Worm (Caenorhabditis elegans): ENCODE measurements around the gene F38H12.5.

Gene F38H12.5

ce11 chrV:4050828-4051227, 32.0 kb downstream of the F38H12.5 start:
- TF ChIP-seq hsf-1 (GFP tag; IDR thresholded peaks at IDR 0.05) = peak; percentile 93

ce11 chrV:4047541-4047940, 35.3 kb downstream of the F38H12.5 start, which contains the start of gene srh-169:
TSS of gene srh-169 (plus strand) at chrV:4047841.
- no peak for TF ChIP-seq ZK185.1 (tag; optimal IDR thresholded peaks at IDR 0.05; ENCODE audit: poor library complexity, severe bottlenecking)

ce11 chrV:4046122-4046521, 36.7 kb downstream of the F38H12.5 start, which contains the start of gene phat-7:
TSS of gene phat-7 (plus strand) at chrV:4046422.
- TF ChIP-seq nhr-27 (tag; optimal IDR thresholded peaks at IDR 0.05) (no peak), akir-1 (GFP tag; optimal IDR thresholded peaks at IDR 0.05) (no peak), die-1 (tag; optimal IDR thresholded peaks at IDR 0.05) (no peak), bed-2 (GFP tag; IDR thresholded peaks at IDR 0.05) (no peak), Y95B8A.8 (GFP tag; IDR thresholded peaks at IDR 0.05) (no peak), ztf-6 (GFP tag; IDR thresholded peaks at IDR 0.05) (no peak), fkh-3 (tag; optimal IDR thresholded peaks at IDR 0.05) (no peak)

- 0 out of 2 replicates have a peak, but pooled peaks have one; percentile 52 for TF ChIP-seq F37B4.10 (GFP tag; IDR thresholded peaks at IDR 0.05)
- TF ChIP-seq snpc-4 (GFP tag; optimal IDR thresholded peaks at IDR 0.05) = no peak
- TF ChIP-seq snpc-4 (tag; optimal IDR thresholded peaks at IDR 0.05) = no peak
These were observed 39.2 kb downstream of the F38H12.5 start, which contains the start of gene phat-3 for ce11 chrV:4043632-4044031. TSS of gene phat-3 (plus strand) at chrV:4043932.

ce11 chrV:4041853-4042424, 40.9 kb downstream of the F38H12.5 start, which contains the start of the genes C49G7.10 and irg-2:
TSS of gene C49G7.10 (minus strand) at chrV:4042021.
TSS of gene irg-2 (plus strand) at chrV:4042181.
- TF ChIP-seq K11D2.4 (GFP tag; IDR thresholded peaks at IDR 0.05) = no peak
- TF ChIP-seq zfh-2 (GFP tag; conservative IDR thresholded peaks at IDR 0.05) = no peak
- no peak for TF ChIP-seq madf-10 (tag; optimal IDR thresholded peaks at IDR 0.05)
- no peak for TF ChIP-seq Y67H2A.10 (GFP tag; conservative IDR thresholded peaks at IDR 0.05)
- TF ChIP-seq nhr-120 (GFP tag; IDR thresholded peaks at IDR 0.05) = no peak
- TF ChIP-seq tlf-1 (GFP tag; optimal IDR thresholded peaks at IDR 0.05) = no peak
- no peak for TF ChIP-seq snpc-1.1 (tag; optimal IDR thresholded peaks at IDR 0.05; ENCODE audit: insufficient read depth)
- no peak for TF ChIP-seq ets-4 (GFP tag; optimal IDR thresholded peaks at IDR 0.05)
- TF ChIP-seq nfya-2 (GFP tag; IDR thresholded peaks at IDR 0.05) = no peak
- TF ChIP-seq dpff-1 (tag; optimal IDR thresholded peaks at IDR 0.05) = no peak
- no peak for TF ChIP-seq aptf-2 (GFP tag; conservative IDR thresholded peaks at IDR 0.05)
- no peak for TF ChIP-seq T07F8.4 (tag; optimal IDR thresholded peaks at IDR 0.05)
- TF ChIP-seq bed-1 (GFP tag; IDR thresholded peaks at IDR 0.05) = no peak
- no peak for TF ChIP-seq tbp1 (GFP tag; optimal IDR thresholded peaks at IDR 0.05)
- no peak for TF ChIP-seq F57A8.1 (GFP tag; optimal IDR thresholded peaks at IDR 0.05)
- TF ChIP-seq C17E4.6 (GFP tag; IDR thresholded peaks at IDR 0.05) = no peak
- TF ChIP-seq ceh-27 (GFP tag; optimal IDR thresholded peaks at IDR 0.05) = no peak
- no peak for TF ChIP-seq Y95B8A.8 (GFP tag; IDR thresholded peaks at IDR 0.05)
- no peak for TF ChIP-seq somi-1 (GFP tag; optimal IDR thresholded peaks at IDR 0.05)
- TF ChIP-seq F23B12.7 (tag; optimal IDR thresholded peaks at IDR 0.05; ENCODE audit: insufficient read depth) = no peak
- TF ChIP-seq nhr-80 (tag; optimal IDR thresholded peaks at IDR 0.05) = peak; percentile 30
- TF ChIP-seq let-526 (GFP tag; IDR thresholded peaks at IDR 0.05) = no peak
- no peak for TF ChIP-seq mes-4 (tag; optimal IDR thresholded peaks at IDR 0.05)
- peak; percentile 51 for TF ChIP-seq unc-62 (GFP tag; optimal IDR thresholded peaks at IDR 0.05)
- peak; percentile 85; the same call in 1 of the 2 replicates for TF ChIP-seq cebp-2 (GFP tag; IDR thresholded peaks at IDR 0.05)
- no peak for TF ChIP-seq B0035.1 (tag; optimal IDR thresholded peaks at IDR 0.05)
- TF ChIP-seq ceh-91 (GFP tag; IDR thresholded peaks at IDR 0.05) = no peak
- no peak for TF ChIP-seq pha-4 (tag; optimal IDR thresholded peaks at IDR 0.05)
- TF ChIP-seq attf-5 (GFP tag; optimal IDR thresholded peaks at IDR 0.05) = peak; percentile 35
- TF ChIP-seq ztf-26 (tag; optimal IDR thresholded peaks at IDR 0.05) = no peak
- TF ChIP-seq lin-40 (tag; optimal IDR thresholded peaks at IDR 0.05) = no peak
